Worm (Caenorhabditis elegans) whole organism, young adult: ENCODE results near the gene C09G9.1.

ENCODE experiments used
- B0336.3 ChIP-seq: fragments of 200-800 bp; sonication (Bioruptor generic); IDR thresholded peaks from 2 replicates; pipeline ENCODE4 v1.3.6; 2022; ENCODE audit warnings: missing genetic modification characterization, missing compliant biosample characterization
- ama-1 ChIP-seq, 3 experiments: fragments of 150-350 bp in 1 of 3; sonication (generic microtip) in 2 of 3; optimal IDR thresholded peaks; 2 replicates each; lab custom pipeline; 2014 to 2018; ENCODE audit warnings: missing biosample characterization in 2 of 3, missing genetic modification characterization in 2 of 3, missing genetic modification reagents in 2 of 3
- snpc-1.3 ChIP-seq: sonication (generic microtip); optimal IDR thresholded peaks from 2 replicates; lab custom pipeline; 2017; ENCODE audit warnings: missing genetic modification characterization, mild to moderate bottlenecking, missing compliant biosample characterization, antibody characterized with exemption, moderate library complexity, missing genotype, missing genetic modification reagents; ENCODE audit not compliant: insufficient read depth

DNA sequence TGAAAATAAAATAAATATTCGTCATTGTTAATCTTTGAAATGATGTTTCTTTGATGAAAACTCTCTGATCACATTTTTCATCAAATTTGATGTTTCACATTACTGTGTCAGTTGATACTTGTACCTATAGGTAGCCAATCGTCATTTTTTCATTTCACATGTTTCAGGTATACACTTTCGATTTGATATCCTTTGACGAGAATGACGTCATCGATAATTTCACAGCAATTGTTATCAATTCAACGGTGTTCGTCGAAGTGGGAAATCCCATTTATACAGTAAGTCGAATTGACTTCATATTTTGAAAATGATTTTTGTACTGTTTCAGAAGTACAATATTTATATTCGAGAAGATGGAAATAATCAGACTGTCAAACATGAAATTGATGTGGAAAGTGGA, 48.9 kb upstream of the C09G9.1 start:
- TF ChIP-seq B0336.3 (GFP tag; lab: Robert Waterston, UW) (no peak), snpc-1.3 (tag; lab: Kevin White, UChicago) (no peak), ama-1 (optimal IDR thresholded peaks at IDR 0.05; lab: Kevin White, UChicago) (no peak), ama-1 (GFP tag; optimal IDR thresholded peaks at IDR 0.05; lab: Kevin White, UChicago) (no peak)
